Fruit fly (Drosophila melanogaster): ENCODE measurements around the gene Mccc1.

DNA sequence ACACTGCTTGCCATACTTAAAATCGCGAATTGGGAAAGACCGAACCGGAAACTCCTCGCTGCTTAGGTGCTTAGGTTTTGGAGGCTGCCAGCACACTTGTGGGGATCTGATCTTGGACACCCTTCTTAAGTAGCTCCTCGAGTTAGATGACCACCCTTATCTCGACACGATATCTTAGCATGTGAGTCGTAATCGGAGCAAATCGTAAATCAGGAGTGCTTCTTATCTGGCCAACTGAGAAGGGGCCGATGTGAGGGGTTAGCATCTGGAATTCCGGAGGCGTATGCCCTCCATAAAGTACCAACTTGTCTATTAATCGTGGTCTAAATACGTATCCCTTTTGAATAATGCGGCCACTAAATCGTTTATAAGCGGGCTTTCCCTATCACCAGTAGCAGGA, 39.1 kb downstream of the Mccc1 start, which contains the start of gene salt:
- TF ChIP-seq CG7101 (tag; optimal IDR thresholded peaks at IDR 0.05) (no peak), cic (GFP tag; optimal IDR thresholded peaks at IDR 0.05) (no peak), Crg-1 (GFP tag; optimal IDR thresholded peaks at IDR 0.05) (no peak), Hr96 (GFP tag; optimal IDR thresholded peaks at IDR 0.05) (no peak), toe (GFP tag; optimal IDR thresholded peaks at IDR 0.05) (no peak)

Measured in whole organism, adult.